Fruit fly (Drosophila melanogaster) Kc167 (cell line): Measurements from ENCODE around the gene BRWD3.

ENCODE experiments used
- Myc ChIP-seq: fragments of >200 bp; optimal IDR thresholded peaks from 2 replicates; lab custom pipeline; 2017; ENCODE audit warnings: missing external identifiers
- Sin3A ChIP-seq: fragments of >200 bp; optimal IDR thresholded peaks from 2 replicates; lab custom pipeline; 2018; ENCODE audit warnings: missing external identifiers
- psq ChIP-seq: fragments of >200 bp; optimal IDR thresholded peaks from 2 replicates; lab custom pipeline; 2017; ENCODE audit warnings: missing external identifiers
- ttk ChIP-seq: sonication (Bioruptor generic); optimal IDR thresholded peaks from 2 replicates; lab custom pipeline; 2017; ENCODE audit warnings: missing external identifiers

DNA sequence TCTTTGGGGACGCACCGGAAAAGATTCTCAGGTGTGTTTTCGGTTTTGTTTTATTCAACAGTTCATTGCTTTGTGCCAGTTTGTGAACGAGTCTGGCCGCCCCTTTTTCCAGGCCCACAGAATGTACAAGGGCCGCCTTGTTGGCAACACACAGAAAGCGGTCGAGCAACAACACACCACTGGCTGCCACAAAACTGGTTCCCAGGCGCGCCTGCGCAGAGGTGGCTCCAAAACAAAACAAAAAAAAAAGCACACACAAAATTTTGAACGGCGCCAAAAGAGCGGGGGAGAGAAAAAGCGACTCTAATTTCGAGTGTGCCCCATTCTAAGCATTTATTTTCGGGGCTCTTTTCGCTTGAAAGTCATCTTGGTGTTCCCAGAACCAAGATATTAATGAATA lies 19.7 kb upstream of the BRWD3 start:
- no peak for TF ChIP-seq ttk (lab: Kevin White, UChicago)
- no peak for TF ChIP-seq psq (lab: Kevin White, UChicago)
- TF ChIP-seq Sin3A (lab: Kevin White, UChicago), result no peak
- no peak for TF ChIP-seq Myc (lab: Kevin White, UChicago)
